Comparison of ENCODE assay signal across 2 fruit fly cellular contexts in genomic region chrX:10731357-10731756, dm6.
TF ChIP-seq lines count a peak whose summit lies in the region.

No protein-coding gene starts in this region.

- TF ChIP-seq CTCF in whole organism, embryonic (GFP tag; optimal IDR thresholded peaks at IDR 0.05; lab: Kevin White, UChicago) = no peak

TF ChIP-seq in whole organism, adult, 20 proteins besides CTCF, POLR2A, EP300 and RAD21:
- TF ChIP-seq Hr96 (GFP tag; optimal IDR thresholded peaks at IDR 0.05; lab: Kevin White, UChicago) (no peak), tj (GFP tag; optimal IDR thresholded peaks at IDR 0.05; lab: Kevin White, UChicago) (peak; percentile 18), pad (GFP tag; optimal IDR thresholded peaks at IDR 0.05; lab: Kevin White, UChicago) (peak; percentile 16)

TF ChIP-seq in whole organism, embryonic, 481 proteins besides CTCF, POLR2A, EP300 and RAD21:
- TF ChIP-seq CG1792 (GFP tag; optimal IDR thresholded peaks at IDR 0.05; lab: Kevin White, UChicago) = no peak
- peak; percentile 37 for TF ChIP-seq wek (GFP tag; optimal IDR thresholded peaks at IDR 0.05; lab: Kevin White, UChicago)
- TF ChIP-seq CG1832 (GFP tag; optimal IDR thresholded peaks at IDR 0.05; lab: Kevin White, UChicago) = peak; percentile 22
- peak in 1 of 2 experiments; percentile 23 for TF ChIP-seq Trl (optimal IDR thresholded peaks at IDR 0.05; lab: Kevin White, UChicago)
- TF ChIP-seq Trl (GFP tag; optimal IDR thresholded peaks at IDR 0.05; lab: Kevin White, UChicago) = no peak
- TF ChIP-seq abd-A (tag; optimal IDR thresholded peaks at IDR 0.05; lab: Kevin White, UChicago) = peak; percentile 95
- peak; percentile 77 for TF ChIP-seq kni (GFP tag; optimal IDR thresholded peaks at IDR 0.05; lab: Kevin White, UChicago)
- no peak for TF ChIP-seq CG10959 (GFP tag; IDR thresholded peaks at IDR 0.05; lab: Robert Waterston, UW)
- TF ChIP-seq CG2199 (GFP tag; IDR thresholded peaks at IDR 0.05; lab: Robert Waterston, UW) = peak; percentile 31; the same call in 1 of the 3 replicates
- no peak for TF ChIP-seq gfzf (GFP tag; optimal IDR thresholded peaks at IDR 0.05; lab: Kevin White, UChicago)
- peak; percentile 94 for TF ChIP-seq pros (GFP tag; optimal IDR thresholded peaks at IDR 0.05; lab: Kevin White, UChicago)
- TF ChIP-seq sd (tag; optimal IDR thresholded peaks at IDR 0.05; lab: Kevin White, UChicago) = peak; percentile 50
- peak; percentile 84 for TF ChIP-seq cg (GFP tag; optimal IDR thresholded peaks at IDR 0.05; lab: Kevin White, UChicago)
- TF ChIP-seq crol (GFP tag; IDR thresholded peaks at IDR 0.05; lab: Robert Waterston, UW) = peak; percentile 92
- no peak for TF ChIP-seq CG11723 (GFP tag; optimal IDR thresholded peaks at IDR 0.05; lab: Kevin White, UChicago)
- TF ChIP-seq ap (GFP tag; IDR thresholded peaks at IDR 0.05; lab: Robert Waterston, UW) = no peak
- peak; percentile 53 for TF ChIP-seq CG15479 (GFP tag; optimal IDR thresholded peaks at IDR 0.05; lab: Kevin White, UChicago)
- TF ChIP-seq slbo (GFP tag; IDR thresholded peaks at IDR 0.05; lab: Robert Waterston, UW) = no peak
- no peak for TF ChIP-seq ase (GFP tag; IDR thresholded peaks at IDR 0.05; lab: Robert Waterston, UW)
- TF ChIP-seq H15 (GFP tag; IDR thresholded peaks at IDR 0.05; lab: Robert Waterston, UW) = no peak
- TF ChIP-seq Side (GFP tag; optimal IDR thresholded peaks at IDR 0.05; lab: Kevin White, UChicago) = no peak
- peak; percentile 9 for TF ChIP-seq cad (GFP tag; optimal IDR thresholded peaks at IDR 0.05; lab: Kevin White, UChicago)
- TF ChIP-seq CG11504 (tag; optimal IDR thresholded peaks at IDR 0.05; lab: Kevin White, UChicago) = no peak
- TF ChIP-seq insv (GFP tag; optimal IDR thresholded peaks at IDR 0.05; lab: Kevin White, UChicago) = peak in 1 of 2 experiments; percentile 18
- TF ChIP-seq nerfin-1 (tag; optimal IDR thresholded peaks at IDR 0.05; lab: Kevin White, UChicago) = peak; percentile 87
- TF ChIP-seq chinmo (GFP tag; IDR thresholded peaks at IDR 0.05; lab: Robert Waterston, UW; ENCODE audit: partially characterized antibody) = 0 out of 4 replicates have a peak, but pooled peaks have one; percentile 73
- peak; percentile 89 for TF ChIP-seq CG13894 (tag; optimal IDR thresholded peaks at IDR 0.05; lab: Kevin White, UChicago)
- TF ChIP-seq CG6854 (GFP tag; optimal IDR thresholded peaks at IDR 0.05; lab: Kevin White, UChicago) = no peak
- no peak for TF ChIP-seq CG10431 (GFP tag; optimal IDR thresholded peaks at IDR 0.05; lab: Kevin White, UChicago)
- no peak for TF ChIP-seq Hmx (GFP tag; optimal IDR thresholded peaks at IDR 0.05; lab: Kevin White, UChicago)
- no peak for TF ChIP-seq Sry-β (GFP tag; optimal IDR thresholded peaks at IDR 0.05; lab: Kevin White, UChicago)
TF ChIP-seq in whole organism, embryonic: peak in this region for 16.
